Fruit fly (Drosophila melanogaster) ovary, adult (tissue): ENCODE measurements around the gene Sarm.
A peak's percentile ranks its signal among the peaks of the same experiment; 100 is the strongest.

Source experiments
- CG17801 ChIP-seq: fragments of 200-800 bp; optimal IDR thresholded peaks from 2 replicates; lab custom pipeline; 2019; ENCODE audit warnings: missing biosample characterization, mild to moderate bottlenecking, missing genetic modification characterization, moderate library complexity; ENCODE audit not compliant: partially characterized antibody

Gene Sarm

dm6 chr3L:8063214-8064156, at the start of gene Sarm:
Sarm (plus strand) TSS chr3L:8063874.
- peak; percentile 62 for TF ChIP-seq CG17801 (GFP tag; lab: Kevin White, UChicago)

- TF ChIP-seq CG17801 (GFP tag; lab: Kevin White, UChicago): no peak
These were observed 45.0 kb upstream of the Sarm start for dm6 chr3L:8018665-8019070.

dm6 chr3L:8024278-8025140, 39.2 kb upstream of the Sarm start:
- TF ChIP-seq CG17801 (GFP tag; lab: Kevin White, UChicago): peak; percentile 84

dm6 chr3L:8027212-8027611, 36.5 kb upstream of the Sarm start:
- TF ChIP-seq CG17801 (GFP tag; lab: Kevin White, UChicago): no peak

DNA sequence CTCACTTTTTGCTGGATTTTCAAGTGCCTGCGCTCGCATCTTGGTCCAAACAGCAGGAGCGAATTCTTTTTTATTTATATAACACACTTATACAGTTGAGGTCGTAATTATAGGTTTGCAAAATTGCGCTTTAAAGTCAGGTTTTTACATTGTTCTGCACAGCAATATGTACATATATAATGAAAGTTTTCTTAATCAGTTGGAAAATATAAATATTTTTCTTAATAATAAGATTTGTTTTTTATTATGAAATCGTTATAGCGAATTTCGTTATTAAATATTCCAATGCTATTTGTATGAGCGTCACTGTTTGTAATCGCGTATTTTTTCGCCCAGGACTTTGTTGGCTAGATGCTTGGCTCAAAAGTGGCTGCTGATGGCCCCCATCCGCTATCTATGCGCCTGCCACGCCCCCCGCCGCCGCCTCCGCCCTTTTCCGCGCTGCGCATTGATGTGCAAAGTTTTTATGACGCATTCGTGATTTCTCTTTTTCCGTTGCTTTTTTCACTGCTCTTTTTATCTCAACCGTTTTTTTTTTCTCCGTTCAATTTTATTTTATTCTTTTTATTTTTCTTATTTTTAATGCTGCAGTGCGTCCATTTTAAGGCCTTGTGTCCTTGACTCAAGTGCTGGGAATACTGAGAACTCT, 35.9 kb upstream of the Sarm start:
- TF ChIP-seq CG17801 (GFP tag; lab: Kevin White, UChicago): no peak

- TF ChIP-seq CG17801 (GFP tag; lab: Kevin White, UChicago): no peak
These were observed 35.0 kb upstream of the Sarm start for dm6 chr3L:8028493-8029193.

DNA sequence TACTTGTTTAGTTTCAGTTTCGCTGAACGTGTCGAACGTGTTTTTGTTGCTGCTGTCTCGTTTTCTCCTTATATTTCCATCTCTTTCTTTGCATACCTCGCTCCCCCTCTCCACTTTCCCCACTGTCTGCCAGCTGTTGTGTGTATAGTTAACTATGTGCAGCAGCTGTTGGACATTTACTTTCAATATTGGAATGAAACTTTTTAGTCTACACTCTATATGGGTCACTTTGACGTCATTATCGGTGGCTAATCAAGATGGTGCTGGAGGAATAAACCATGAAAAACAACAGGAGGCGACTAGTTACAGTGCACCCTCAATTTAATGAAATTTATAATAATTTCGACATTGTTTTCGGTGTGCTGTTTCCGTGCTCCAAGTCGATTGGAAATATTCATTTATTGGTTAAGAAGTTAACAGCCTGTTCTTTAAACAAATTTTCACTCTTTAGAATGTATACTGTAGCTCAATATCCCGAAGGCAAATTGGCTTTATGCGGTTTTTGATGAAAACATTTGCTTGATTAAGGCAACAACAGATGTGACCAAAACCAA, 34.4 kb upstream of the Sarm start:
- no peak for TF ChIP-seq CG17801 (GFP tag; lab: Kevin White, UChicago)

DNA sequence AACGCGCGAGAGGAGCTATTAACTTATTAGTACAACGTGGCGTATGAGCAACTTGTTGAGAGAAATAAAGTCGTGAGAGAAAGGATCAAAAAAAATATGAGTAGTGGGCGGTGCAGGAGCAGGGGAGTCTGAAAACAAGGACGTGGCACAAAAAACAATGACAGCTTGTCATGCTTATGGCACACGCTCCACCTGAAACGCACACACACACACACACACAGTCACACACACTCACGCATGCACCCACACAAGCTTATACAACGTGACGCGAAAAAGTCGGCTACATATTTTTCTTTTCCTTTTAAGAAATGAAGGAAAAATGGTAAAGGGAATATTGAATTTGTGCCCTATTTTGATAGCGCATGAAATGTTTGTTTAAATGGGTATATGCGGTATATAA, 32.2 kb upstream of the Sarm start:
- TF ChIP-seq CG17801 (GFP tag; lab: Kevin White, UChicago): no peak

- TF ChIP-seq CG17801 (GFP tag; lab: Kevin White, UChicago): no peak
These were observed 30.6 kb upstream of the Sarm start for dm6 chr3L:8033088-8033487.

dm6 chr3L:8033776-8034175, 29.9 kb upstream of the Sarm start:
- TF ChIP-seq CG17801 (GFP tag; lab: Kevin White, UChicago): no peak

dm6 chr3L:8037693-8038092, 26.0 kb upstream of the Sarm start:
- TF ChIP-seq CG17801 (GFP tag; lab: Kevin White, UChicago): no peak

dm6 chr3L:8039119-8039518, 24.6 kb upstream of the Sarm start:
- TF ChIP-seq CG17801 (GFP tag; lab: Kevin White, UChicago): no peak

DNA sequence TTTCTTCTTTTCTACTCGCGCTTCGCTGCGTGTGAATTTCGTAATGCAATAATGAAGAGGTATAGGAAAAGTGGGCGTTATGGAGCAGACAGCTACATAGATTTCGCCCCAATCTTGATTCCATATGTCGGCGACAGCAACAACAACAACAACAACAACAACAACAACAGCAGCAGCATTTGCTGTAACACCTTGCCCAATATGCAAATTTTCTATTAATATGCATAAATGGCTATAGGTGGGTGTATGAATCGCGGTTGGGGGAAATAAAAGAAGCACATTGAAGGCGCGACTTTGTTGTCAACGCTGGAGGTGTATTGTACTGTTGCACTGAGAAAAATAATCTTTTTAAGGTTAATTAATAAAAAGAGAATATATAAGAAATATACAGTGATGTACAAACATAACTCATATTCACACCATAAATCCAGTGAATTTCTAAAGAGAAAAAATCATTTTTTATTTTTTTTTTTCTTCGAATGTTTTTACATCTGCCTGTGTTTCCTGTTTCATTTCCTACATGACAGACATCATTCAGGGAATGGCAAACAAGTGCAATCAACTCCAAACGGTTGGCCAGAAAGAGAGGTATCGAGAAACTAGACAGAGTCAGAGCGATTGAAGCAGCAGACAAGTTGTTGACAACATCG, 22.1 kb upstream of the Sarm start:
- TF ChIP-seq CG17801 (GFP tag; lab: Kevin White, UChicago): no peak
